Worm (Caenorhabditis elegans) whole organism, L3 larva: ENCODE results near the gene mam-5.
A peak's percentile ranks its signal among the peaks of the same experiment; 100 is the strongest.

Experiments used
- R02D3.7 ChIP-seq: fragments of 150-350 bp; optimal IDR thresholded peaks from 2 replicates; lab custom pipeline; 2014; ENCODE audit warnings: missing biosample characterization, missing genetic modification characterization
- ama-1 ChIP-seq: fragments of 150-350 bp; optimal IDR thresholded peaks from 2 replicates; lab custom pipeline; 2018
- ceh-16 ChIP-seq: sonication (generic microtip); optimal IDR thresholded peaks from 2 replicates; lab custom pipeline; 2017; ENCODE audit warnings: missing biosample characterization, missing genetic modification characterization
- ceh-28 ChIP-seq: fragments of 150-350 bp; optimal IDR thresholded peaks from 2 replicates; lab custom pipeline; 2014; ENCODE audit warnings: missing biosample characterization, missing genetic modification reagents, missing genetic modification characterization
- daf-12 ChIP-seq: fragments of 150-350 bp; optimal IDR thresholded peaks from 2 replicates; lab custom pipeline; 2014; ENCODE audit warnings: missing biosample characterization, missing genetic modification reagents, missing genetic modification characterization
- elt-1 ChIP-seq: fragments of 150-350 bp; optimal IDR thresholded peaks from 2 replicates; lab custom pipeline; 2014; ENCODE audit warnings: missing biosample characterization, missing genetic modification characterization
- elt-2 ChIP-seq: sonication (generic microtip); optimal IDR thresholded peaks from 2 replicates; lab custom pipeline; 2016; ENCODE audit warnings: missing genetic modification reagents, mild to moderate bottlenecking, missing genetic modification characterization, missing compliant biosample characterization
- elt-3 ChIP-seq, 3 experiments: fragments of 150-350 bp in 1 of 3; sonication (generic microtip) in 2 of 3; optimal IDR thresholded peaks; 2 replicates in 2 of 3; 4 replicates in 1 of 3; lab custom pipeline; 2014 to 2017; ENCODE audit warnings: missing biosample characterization in 3 of 3, missing genetic modification characterization in 3 of 3
- eor-1 ChIP-seq, 2 experiments: fragments of 150-350 bp; optimal IDR thresholded peaks; 2 replicates each; lab custom pipeline; 2014 to 2018; ENCODE audit warnings: missing biosample characterization in 2 of 2, missing genetic modification characterization in 2 of 2
- fkh-10 ChIP-seq: sonication (generic microtip); optimal IDR thresholded peaks from 2 replicates; lab custom pipeline; 2017; ENCODE audit warnings: missing biosample characterization, missing genetic modification reagents, missing genetic modification characterization
- fos-1 ChIP-seq: fragments of 150-350 bp; optimal IDR thresholded peaks from 2 replicates; lab custom pipeline; 2014; ENCODE audit warnings: missing biosample characterization, missing genetic modification characterization
- hmg-11 ChIP-seq: sonication (generic microtip); optimal IDR thresholded peaks from 2 replicates; lab custom pipeline; 2016; ENCODE audit warnings: missing genetic modification characterization, missing compliant biosample characterization
- jun-1 ChIP-seq: fragments of 150-350 bp; optimal IDR thresholded peaks from 2 replicates; lab custom pipeline; 2014; ENCODE audit warnings: missing biosample characterization, missing genetic modification reagents, missing genetic modification characterization
- lin-39 ChIP-seq: fragments of 150-350 bp; optimal IDR thresholded peaks from 2 replicates; lab custom pipeline; 2018; ENCODE audit warnings: missing biosample characterization, missing genetic modification reagents, missing genetic modification characterization
- mml-1 ChIP-seq: fragments of 150-350 bp; sonication (generic microtip); optimal IDR thresholded peaks from 3 replicates; lab custom pipeline; 2014; ENCODE audit warnings: missing biosample characterization, missing genetic modification characterization
- nfya-1 ChIP-seq: sonication (generic microtip); optimal IDR thresholded peaks from 2 replicates; lab custom pipeline; 2017; ENCODE audit warnings: missing genetic modification characterization, mild to moderate bottlenecking, missing compliant biosample characterization, antibody characterized with exemption, moderate library complexity; ENCODE audit not compliant: insufficient read depth
- nhr-11 ChIP-seq: fragments of 150-350 bp; optimal IDR thresholded peaks from 2 replicates; lab custom pipeline; 2014; ENCODE audit warnings: missing biosample characterization, missing genetic modification characterization
- nhr-12 ChIP-seq: fragments of 150-350 bp; optimal IDR thresholded peaks from 2 replicates; lab custom pipeline; 2014; ENCODE audit warnings: missing biosample characterization, missing genetic modification characterization
- nhr-237 ChIP-seq: fragments of 150-350 bp; optimal IDR thresholded peaks from 2 replicates; lab custom pipeline; 2014; ENCODE audit warnings: missing biosample characterization, missing genetic modification characterization
- nhr-25 ChIP-seq: sonication (generic microtip); optimal IDR thresholded peaks from 2 replicates; lab custom pipeline; 2017; ENCODE audit warnings: missing biosample characterization, missing genetic modification characterization
- nhr-28 ChIP-seq: fragments of 150-350 bp; optimal IDR thresholded peaks from 2 replicates; lab custom pipeline; 2014; ENCODE audit warnings: missing biosample characterization, missing genetic modification characterization
- nhr-43 ChIP-seq: sonication (generic microtip); optimal IDR thresholded peaks from 2 replicates; lab custom pipeline; 2016; ENCODE audit warnings: mild to moderate bottlenecking, missing genetic modification characterization, missing compliant biosample characterization; ENCODE audit not compliant: poor library complexity, severe bottlenecking
- nhr-67 ChIP-seq: fragments of 150-350 bp; optimal IDR thresholded peaks from 2 replicates; lab custom pipeline; 2014; ENCODE audit warnings: missing biosample characterization, missing genetic modification characterization
- nhr-77 ChIP-seq: fragments of 150-350 bp; optimal IDR thresholded peaks from 2 replicates; lab custom pipeline; 2014; ENCODE audit warnings: missing biosample characterization, missing genetic modification characterization
- pha-4 ChIP-seq: fragments of 150-350 bp; optimal IDR thresholded peaks from 2 replicates; lab custom pipeline; 2014; ENCODE audit warnings: missing biosample characterization, missing genetic modification reagents, missing genetic modification characterization
- pqm-1 ChIP-seq: fragments of 150-350 bp; optimal IDR thresholded peaks from 2 replicates; lab custom pipeline; 2017; ENCODE audit warnings: missing biosample characterization, missing genetic modification characterization, inconsistent platforms
- sea-2 ChIP-seq: fragments of 150-350 bp; sonication (generic microtip); optimal IDR thresholded peaks from 4 replicates; lab custom pipeline; 2014; ENCODE audit warnings: missing biosample characterization, missing genetic modification reagents, missing genetic modification characterization
- snpc-4 ChIP-seq: fragments of 150-350 bp; optimal IDR thresholded peaks from 2 replicates; lab custom pipeline; 2014; ENCODE audit warnings: missing biosample characterization, missing genetic modification characterization
- tbx-2 ChIP-seq: sonication (generic microtip); optimal IDR thresholded peaks from 2 replicates; lab custom pipeline; 2016; ENCODE audit warnings: mild to moderate bottlenecking, missing genetic modification characterization, missing compliant biosample characterization
- unc-39 ChIP-seq: sonication (generic microtip); optimal IDR thresholded peaks from 4 replicates; lab custom pipeline; 2017; ENCODE audit warnings: missing biosample characterization, missing genetic modification characterization
- ztf-11 ChIP-seq: fragments of 150-350 bp; optimal IDR thresholded peaks from 2 replicates; lab custom pipeline; 2014; ENCODE audit warnings: missing biosample characterization, missing genetic modification characterization
- ztf-4 ChIP-seq: fragments of 150-350 bp; optimal IDR thresholded peaks from 2 replicates; lab custom pipeline; 2014; ENCODE audit warnings: missing biosample characterization, missing genetic modification characterization

Gene mam-5

ce11 chrV:9983529-9983928 lies 31.0 kb downstream of the mam-5 start:
- TF ChIP-seq fkh-10 (GFP tag; lab: Kevin White, UChicago), result no peak
- TF ChIP-seq elt-2 (tag; lab: Kevin White, UChicago), result peak; percentile 15
- peak; percentile 39 for TF ChIP-seq ama-1 (lab: Kevin White, UChicago)

- TF ChIP-seq nhr-11 (tag; lab: Kevin White, UChicago), result peak; percentile 75
- TF ChIP-seq fos-1 (tag; lab: Kevin White, UChicago), result no peak
- TF ChIP-seq unc-39 (tag; lab: Kevin White, UChicago), result no peak
- no peak for TF ChIP-seq eor-1 (tag; optimal IDR thresholded peaks at IDR 0.05; lab: Kevin White, UChicago)
- no peak for TF ChIP-seq snpc-4 (tag; lab: Kevin White, UChicago)
- no peak for TF ChIP-seq ztf-4 (tag; lab: Kevin White, UChicago)
- TF ChIP-seq pqm-1 (tag; lab: Kevin White, UChicago), result peak; percentile 60
- peak; percentile 45 for TF ChIP-seq pha-4 (tag; lab: Kevin White, UChicago)
- no peak for TF ChIP-seq ceh-16
- TF ChIP-seq nfya-1, result peak; percentile 45
- peak; percentile 67 for TF ChIP-seq elt-2 (tag; lab: Kevin White, UChicago)
- peak; percentile 3 for TF ChIP-seq hmg-11 (tag; lab: Kevin White, UChicago)
These were observed 32.3 kb downstream of the mam-5 start for ce11 chrV:9984821-9985220.

- no peak for TF ChIP-seq nhr-77 (tag; lab: Kevin White, UChicago)
- TF ChIP-seq elt-1 (tag; lab: Kevin White, UChicago), result peak; percentile 48
- TF ChIP-seq nhr-67 (tag; lab: Kevin White, UChicago), result no peak
- no peak for TF ChIP-seq ztf-11 (tag; lab: Kevin White, UChicago)
- TF ChIP-seq fos-1 (tag; lab: Kevin White, UChicago), result no peak
- TF ChIP-seq pqm-1 (tag; lab: Kevin White, UChicago), result no peak
These were observed 32.8 kb downstream of the mam-5 start for ce11 chrV:9985227-9985864.

- TF ChIP-seq ceh-28 (tag; lab: Kevin White, UChicago) (no peak), R02D3.7 (tag; lab: Kevin White, UChicago) (no peak), fkh-10 (GFP tag; lab: Kevin White, UChicago) (no peak)
- TF ChIP-seq, all 47 proteins: peak for 0
These were observed 33.7 kb downstream of the mam-5 start, which contains the start of gene rmd-2 for ce11 chrV:9986177-9986576. TSS of gene rmd-2 (minus strand) at chrV:9986277.

- TF ChIP-seq nhr-67 (tag; lab: Kevin White, UChicago) (no peak), ceh-28 (tag; lab: Kevin White, UChicago) (no peak), nhr-237 (tag; lab: Kevin White, UChicago) (no peak), elt-3 (tag; optimal IDR thresholded peaks at IDR 0.05; lab: Kevin White, UChicago) (no peak), tbx-2 (tag; lab: Kevin White, UChicago) (no peak), fkh-10 (GFP tag; lab: Kevin White, UChicago) (no peak), nhr-28 (no peak), ztf-11 (tag; lab: Kevin White, UChicago) (no peak), mml-1 (tag; lab: Kevin White, UChicago) (no peak), nhr-25 (tag; lab: Kevin White, UChicago) (no peak), daf-12 (tag; lab: Kevin White, UChicago) (no peak), ceh-16 (no peak), lin-39 (tag; lab: Kevin White, UChicago) (no peak), hmg-11 (tag; lab: Kevin White, UChicago) (no peak), ztf-4 (tag; lab: Kevin White, UChicago) (no peak), sea-2 (GFP tag; lab: Kevin White, UChicago) (no peak), R02D3.7 (tag; lab: Kevin White, UChicago) (no peak)
- TF ChIP-seq, all 47 proteins: peak for 0
These were observed 35.2 kb downstream of the mam-5 start, which contains the start of gene C27H6.8 for ce11 chrV:9987688-9988087. TSS of gene C27H6.8 (minus strand) at chrV:9987788.

- TF ChIP-seq R02D3.7 (tag; lab: Kevin White, UChicago) (no peak), jun-1 (no peak), nhr-12 (tag; lab: Kevin White, UChicago) (no peak), nfya-1 (peak; percentile 23), nhr-43 (tag; lab: Kevin White, UChicago) (no peak), fos-1 (tag; lab: Kevin White, UChicago) (no peak), hmg-11 (tag; lab: Kevin White, UChicago) (peak; percentile 37), ztf-4 (tag; lab: Kevin White, UChicago) (no peak), nhr-11 (tag; lab: Kevin White, UChicago) (no peak)
These were observed 39.1 kb downstream of the mam-5 start, which contains the start of the genes rde-1 and trpp-6 for ce11 chrV:9991610-9992009. TSS of gene rde-1 (minus strand) at chrV:9991642. TSS of gene trpp-6 (plus strand) at chrV:9991895.
